Worm (Caenorhabditis elegans) whole organism, L4 larva: ENCODE data around the gene fbxc-54.

Experiments used
- D1046.2 ChIP-seq: fragments of 200-800 bp; sonication (Bioruptor generic); IDR thresholded peaks from 2 replicates; pipeline ENCODE4 v1.3.6; 2022; ENCODE audit warnings: missing genetic modification characterization, missing compliant biosample characterization
- F10B5.3 ChIP-seq: sonication (generic microtip); optimal IDR thresholded peaks from 2 replicates; lab custom pipeline; 2016; ENCODE audit warnings: mild to moderate bottlenecking, missing genetic modification characterization, missing compliant biosample characterization
- F26F4.8 ChIP-seq: fragments of 200-800 bp; sonication (Bioruptor generic); conservative IDR thresholded peaks from 2 replicates; pipeline ENCODE4 v1.3.6; 2022; ENCODE audit warnings: missing genetic modification characterization, missing compliant biosample characterization
- F37D6.2 ChIP-seq: sonication (generic microtip); optimal IDR thresholded peaks from 2 replicates; lab custom pipeline; 2016; ENCODE audit warnings: mild to moderate bottlenecking, missing genetic modification characterization, missing compliant biosample characterization
- T26A8.4 ChIP-seq: fragments of 200-800 bp; sonication (Bioruptor generic); IDR thresholded peaks from 2 replicates; pipeline ENCODE4 v1.3.6; 2022; ENCODE audit warnings: missing genetic modification characterization, missing compliant biosample characterization
- Y105C5A.15 ChIP-seq: fragments of 200-800 bp; sonication (Bioruptor generic); IDR thresholded peaks from 2 replicates; pipeline ENCODE4 v1.3.6; 2022; ENCODE audit warnings: missing genetic modification characterization, missing compliant biosample characterization
- Y5F2A.4 ChIP-seq: fragments of 200-800 bp; sonication (Bioruptor generic); optimal IDR thresholded peaks from 2 replicates; lab custom pipeline; 2018; ENCODE audit warnings: mild to moderate bottlenecking, missing genetic modification characterization, missing compliant biosample characterization
- ZK337.2 ChIP-seq: fragments of 200-800 bp; sonication (Bioruptor generic); IDR thresholded peaks from 2 replicates; pipeline ENCODE4 v1.3.6; 2022; ENCODE audit warnings: missing genetic modification reagents, missing genetic modification characterization, missing compliant biosample characterization
- aha-1 ChIP-seq: fragments of 150-350 bp; peaks from one replicate; lab custom pipeline; 2014; ENCODE audit warnings: missing biosample characterization, missing genetic modification characterization
- arid-1 ChIP-seq: fragments of 200-800 bp; sonication (Bioruptor generic); conservative IDR thresholded peaks from 2 replicates; pipeline ENCODE4 v1.3.6; 2022; ENCODE audit warnings: missing genetic modification reagents, missing genetic modification characterization, missing compliant biosample characterization
- attf-4 ChIP-seq: sonication (generic microtip); optimal IDR thresholded peaks from 3 replicates; lab custom pipeline; 2017; ENCODE audit warnings: missing biosample characterization, missing genetic modification characterization
- ceh-32 ChIP-seq: sonication (generic microtip); optimal IDR thresholded peaks from 2 replicates; lab custom pipeline; 2016; ENCODE audit warnings: mild to moderate bottlenecking, missing genetic modification characterization, missing compliant biosample characterization; ENCODE audit not compliant: poor library complexity
- ceh-62 ChIP-seq: sonication (generic microtip); optimal IDR thresholded peaks from 2 replicates; lab custom pipeline; 2017; ENCODE audit warnings: missing biosample characterization, missing genetic modification characterization
- cey-2 ChIP-seq: sonication (generic microtip); optimal IDR thresholded peaks from 3 replicates; lab custom pipeline; 2017; ENCODE audit warnings: missing genetic modification characterization, mild to moderate bottlenecking, missing compliant biosample characterization, antibody characterized with exemption, borderline replicate concordance; ENCODE audit not compliant: insufficient read depth
- daf-19 ChIP-seq: fragments of 200-800 bp; sonication (Bioruptor generic); conservative IDR thresholded peaks from 2 replicates; pipeline ENCODE4 v1.3.6; 2022; ENCODE audit warnings: missing genetic modification characterization, missing compliant biosample characterization
- dmd-6 ChIP-seq: fragments of 200-800 bp; sonication (Bioruptor generic); IDR thresholded peaks from 2 replicates; pipeline ENCODE4 v1.3.6; 2022; ENCODE audit warnings: missing genetic modification reagents, missing genetic modification characterization, missing compliant biosample characterization
- dmd-8 ChIP-seq: fragments of 200-800 bp; sonication (Bioruptor generic); IDR thresholded peaks from 2 replicates; pipeline ENCODE4 v1.3.6; 2022; ENCODE audit warnings: missing genetic modification characterization, missing compliant biosample characterization
- dmd-9 ChIP-seq: fragments of 200-800 bp; sonication (Bioruptor generic); IDR thresholded peaks from 2 replicates; pipeline ENCODE4 v1.3.6; 2022; ENCODE audit warnings: missing genetic modification reagents, missing genetic modification characterization, missing compliant biosample characterization
- egl-27 ChIP-seq: sonication (generic microtip); optimal IDR thresholded peaks from 3 replicates; lab custom pipeline; 2017; ENCODE audit warnings: missing biosample characterization, missing genetic modification reagents, missing genetic modification characterization
- fos-1 ChIP-seq: fragments of 150-350 bp; optimal IDR thresholded peaks from 2 replicates; lab custom pipeline; 2014; ENCODE audit warnings: missing biosample characterization, missing genetic modification characterization
- gei-8 ChIP-seq: fragments of 200-800 bp; sonication (Bioruptor generic); optimal IDR thresholded peaks from 2 replicates; lab custom pipeline; 2018; ENCODE audit warnings: mild to moderate bottlenecking, missing genetic modification characterization, missing compliant biosample characterization
- hif-1 ChIP-seq, 2 experiments: sonication (generic microtip); optimal IDR thresholded peaks; 2 replicates each; lab custom pipeline; 2016 to 2017; ENCODE audit warnings: missing compliant biosample characterization in 2 of 2, missing genetic modification characterization in 2 of 2, missing genetic modification reagents in 2 of 2, missing genotype in 2 of 2, mild to moderate bottlenecking in 1 of 2
- hmg-1.1 ChIP-seq: fragments of 200-800 bp; sonication (Bioruptor generic); IDR thresholded peaks from 2 replicates; pipeline ENCODE4 v1.3.6; 2022; ENCODE audit warnings: missing genetic modification reagents, missing genetic modification characterization, missing compliant biosample characterization
- lin-1 ChIP-seq: fragments of 200-800 bp; sonication (Bioruptor generic); IDR thresholded peaks from 2 replicates; pipeline ENCODE4 v1.3.6; 2022; ENCODE audit warnings: missing genetic modification reagents, missing genetic modification characterization, missing compliant biosample characterization
- lin-39 ChIP-seq: fragments of 150-350 bp; optimal IDR thresholded peaks from 2 replicates; lab custom pipeline; 2014; ENCODE audit warnings: missing biosample characterization, missing genetic modification reagents, missing genetic modification characterization
- mdt-29 ChIP-seq: fragments of 200-800 bp; sonication (Bioruptor generic); IDR thresholded peaks from 2 replicates; pipeline ENCODE4 v1.3.6; 2022; ENCODE audit warnings: missing genetic modification reagents, missing genetic modification characterization, missing compliant biosample characterization
- mep-1 ChIP-seq: fragments of 150-350 bp; sonication (generic microtip); optimal IDR thresholded peaks from 3 replicates; lab custom pipeline; 2014; ENCODE audit warnings: missing biosample characterization, missing genetic modification characterization
- mxl-3 ChIP-seq: fragments of 200-800 bp; sonication (Bioruptor generic); optimal IDR thresholded peaks from 2 replicates; lab custom pipeline; 2018; ENCODE audit warnings: mild to moderate bottlenecking, missing genetic modification characterization, missing compliant biosample characterization
- nhr-102 ChIP-seq: sonication (generic microtip); optimal IDR thresholded peaks from 2 replicates; lab custom pipeline; 2016; ENCODE audit warnings: mild to moderate bottlenecking, missing genetic modification characterization, moderate library complexity, missing compliant biosample characterization
- nhr-111 ChIP-seq: fragments of 200-800 bp; sonication (Bioruptor generic); optimal IDR thresholded peaks from 2 replicates; lab custom pipeline; 2018; ENCODE audit warnings: mild to moderate bottlenecking, missing genetic modification characterization, missing compliant biosample characterization
- nhr-76 ChIP-seq: fragments of 150-350 bp; optimal IDR thresholded peaks from 2 replicates; lab custom pipeline; 2014; ENCODE audit warnings: missing biosample characterization, missing genetic modification characterization
- nhr-77 ChIP-seq: fragments of 150-350 bp; optimal IDR thresholded peaks from 2 replicates; lab custom pipeline; 2014; ENCODE audit warnings: missing biosample characterization, missing genetic modification characterization
- pha-4 ChIP-seq, 2 experiments: fragments of 150-350 bp in 1 of 2; fragments of 200-800 bp in 1 of 2; sonication (Bioruptor generic) in 1 of 2; IDR thresholded peaks in 1 of 2; optimal IDR thresholded peaks in 1 of 2; 2 replicates each; pipeline versions ENCODE4 v1.3.6 to Lab custom; 2014 to 2022; ENCODE audit warnings: missing genetic modification characterization in 2 of 2, missing genetic modification reagents in 2 of 2, missing biosample characterization in 1 of 2, missing compliant biosample characterization in 1 of 2
- pqm-1 ChIP-seq: sonication (generic microtip); optimal IDR thresholded peaks from 2 replicates; lab custom pipeline; 2017; ENCODE audit warnings: missing biosample characterization, missing genetic modification characterization
- sdz-12 ChIP-seq: fragments of 200-800 bp; sonication (Bioruptor generic); optimal IDR thresholded peaks from 2 replicates; lab custom pipeline; 2018; ENCODE audit warnings: mild to moderate bottlenecking, missing genetic modification characterization, missing compliant biosample characterization
- skn-1 ChIP-seq: fragments of 150-350 bp; optimal IDR thresholded peaks from 2 replicates; lab custom pipeline; 2014; ENCODE audit warnings: missing biosample characterization, missing genetic modification characterization
- snpc-4 ChIP-seq: fragments of 150-350 bp; optimal IDR thresholded peaks from 2 replicates; lab custom pipeline; 2014; ENCODE audit warnings: missing biosample characterization, missing genetic modification characterization
- unc-39 ChIP-seq: sonication (generic microtip); optimal IDR thresholded peaks from 2 replicates; lab custom pipeline; 2017; ENCODE audit warnings: missing biosample characterization, missing genetic modification characterization
- unc-62 ChIP-seq, 3 experiments: fragments of 150-350 bp in 1 of 3; sonication (generic microtip); optimal IDR thresholded peaks in 2 of 3; peaks in 1 of 3; 1 replicate in 1 of 3; 2 replicates in 2 of 3; lab custom pipeline; 2014 to 2017; ENCODE audit warnings: missing biosample characterization in 3 of 3, missing genetic modification characterization in 3 of 3, missing genetic modification reagents in 3 of 3, missing genotype in 1 of 3
- vab-7 ChIP-seq: fragments of 200-800 bp; sonication (Bioruptor generic); IDR thresholded peaks from 2 replicates; pipeline ENCODE4 v1.3.6; 2022; ENCODE audit warnings: missing genetic modification reagents, missing genetic modification characterization, missing compliant biosample characterization
- zip-2 ChIP-seq: fragments of 150-350 bp; optimal IDR thresholded peaks from 2 replicates; lab custom pipeline; 2014; ENCODE audit warnings: missing biosample characterization, missing genetic modification characterization

fbxc-54 gene

ce11 chrII:18787-19186 is 12.7 kb upstream of the fbxc-54 start (continued):
- TF ChIP-seq mxl-3 (GFP tag; lab: Kevin White, UChicago): peak; percentile 99
- peak; percentile 77 for TF ChIP-seq dmd-6 (GFP tag; lab: Robert Waterston, UW)
- no peak for TF ChIP-seq cey-2 (tag; lab: Kevin White, UChicago)
- no peak for TF ChIP-seq snpc-4 (tag; lab: Kevin White, UChicago)
- TF ChIP-seq egl-27 (tag; lab: Kevin White, UChicago): no peak
- TF ChIP-seq nhr-76 (tag; lab: Kevin White, UChicago): no peak
- TF ChIP-seq pqm-1 (tag; lab: Kevin White, UChicago): no peak
- TF ChIP-seq mdt-29 (GFP tag; lab: Robert Waterston, UW): no peak
- no peak for TF ChIP-seq sdz-12
- TF ChIP-seq arid-1 (GFP tag; lab: Robert Waterston, UW): peak; percentile 36; the same call in 1 of the 2 replicates

ce11 chrII:19238-19637 is 12.3 kb upstream of the fbxc-54 start, which contains the start of gene gmeb-1:
TSS of gene gmeb-1 (plus strand) at chrII:19538.
- TF ChIP-seq gei-8 (GFP tag; lab: Kevin White, UChicago): no peak
- TF ChIP-seq F26F4.8 (GFP tag; lab: Robert Waterston, UW): no peak
- TF ChIP-seq ceh-32 (tag; lab: Kevin White, UChicago): no peak
- no peak for TF ChIP-seq fos-1 (tag; lab: Kevin White, UChicago)
- no peak for TF ChIP-seq D1046.2 (GFP tag; lab: Robert Waterston, UW)
- TF ChIP-seq Y5F2A.4 (GFP tag; lab: Kevin White, UChicago): no peak
- TF ChIP-seq nhr-102 (tag; lab: Kevin White, UChicago): no peak
- no peak for TF ChIP-seq hif-1 (tag; optimal IDR thresholded peaks at IDR 0.05; lab: Kevin White, UChicago)
- TF ChIP-seq nhr-111 (GFP tag; lab: Kevin White, UChicago): no peak
- no peak for TF ChIP-seq hmg-1.1 (GFP tag; lab: Robert Waterston, UW)
- no peak for TF ChIP-seq dmd-6 (GFP tag; lab: Robert Waterston, UW)
- TF ChIP-seq ZK337.2: no peak
- TF ChIP-seq cey-2 (tag; lab: Kevin White, UChicago): no peak
- TF ChIP-seq skn-1: no peak
- no peak for TF ChIP-seq mxl-3 (GFP tag; lab: Kevin White, UChicago)
- TF ChIP-seq, all 104 proteins: peak for 0

ce11 chrII:21953-22352 is 9.6 kb upstream of the fbxc-54 start:
- TF ChIP-seq Y105C5A.15 (GFP tag; lab: Robert Waterston, UW) (no peak), mep-1 (tag; lab: Kevin White, UChicago) (peak; percentile 16), vab-7 (GFP tag; lab: Robert Waterston, UW) (no peak), attf-4 (tag; lab: Kevin White, UChicago) (no peak), unc-62 (GFP tag; optimal IDR thresholded peaks at IDR 0.05 in 1 of 2; lab: Kevin White, UChicago) (no peak), unc-62 (tag; optimal IDR thresholded peaks at IDR 0.05; lab: Kevin White, UChicago) (no peak)

ce11 chrII:23025-23424 is 8.5 kb upstream of the fbxc-54 start, which contains the start of gene sqt-2:
TSS of gene sqt-2 (plus strand) at chrII:23325.
- no peak for TF ChIP-seq attf-4 (tag; lab: Kevin White, UChicago)
- TF ChIP-seq lin-1 (GFP tag; lab: Robert Waterston, UW): no peak
- no peak for TF ChIP-seq sdz-12
- TF ChIP-seq dmd-8 (GFP tag; lab: Robert Waterston, UW): no peak
- no peak for TF ChIP-seq unc-39
- no peak for TF ChIP-seq pha-4 (GFP tag; IDR thresholded peaks at IDR 0.05; lab: Robert Waterston, UW)
- no peak for TF ChIP-seq pha-4 (tag; optimal IDR thresholded peaks at IDR 0.05; lab: Kevin White, UChicago)
- TF ChIP-seq aha-1 (tag; lab: Kevin White, UChicago): no peak
- TF ChIP-seq nhr-111 (GFP tag; lab: Kevin White, UChicago): no peak
- no peak for TF ChIP-seq arid-1 (GFP tag; lab: Robert Waterston, UW)
- TF ChIP-seq F10B5.3 (tag; lab: Kevin White, UChicago): no peak
- TF ChIP-seq F37D6.2 (tag; lab: Kevin White, UChicago): no peak
- TF ChIP-seq dmd-9: no peak
- no peak for TF ChIP-seq daf-19 (GFP tag; lab: Robert Waterston, UW)
- no peak for TF ChIP-seq nhr-77 (tag; lab: Kevin White, UChicago)
- TF ChIP-seq ceh-62 (tag; lab: Kevin White, UChicago): no peak
- TF ChIP-seq T26A8.4 (GFP tag; lab: Robert Waterston, UW): no peak
- no peak for TF ChIP-seq zip-2 (tag; lab: Kevin White, UChicago)
- no peak for TF ChIP-seq lin-39 (tag; lab: Kevin White, UChicago)
